Fruit fly (Drosophila melanogaster) whole organism, embryonic: Measurements from ENCODE around the gene Klp67A.
A peak's percentile ranks its signal among the peaks of the same experiment; 100 is the strongest.

Experiments
- Aef1 ChIP-seq: fragments of 200-800 bp; sonication (Bioruptor generic); IDR thresholded peaks from 3 replicates; pipeline ENCODE4 v1.3.6; 2022; ENCODE audit warnings: missing biosample characterization, missing genetic modification characterization
- BtbVII ChIP-seq: fragments of 200-800 bp; sonication (Bioruptor generic); optimal IDR thresholded peaks from 3 replicates; lab custom pipeline; 2017; ENCODE audit warnings: missing biosample characterization, mild to moderate bottlenecking, missing genetic modification characterization
- CG10209 ChIP-seq: fragments of 200-800 bp; sonication (Bioruptor generic); optimal IDR thresholded peaks from 3 replicates; lab custom pipeline; 2017; ENCODE audit warnings: missing biosample characterization, mild to moderate bottlenecking, missing genetic modification characterization, missing genetic modification reagents
- CG10979 ChIP-seq: fragments of 200-800 bp; sonication (Bioruptor generic); optimal IDR thresholded peaks from 2 replicates; lab custom pipeline; 2018; ENCODE audit warnings: missing biosample characterization, mild to moderate bottlenecking, missing genetic modification characterization, moderate library complexity
- CG11247 ChIP-seq: fragments of 200-800 bp; sonication (Bioruptor generic); IDR thresholded peaks from 2 replicates; pipeline ENCODE4 v1.3.6; 2022; ENCODE audit warnings: missing biosample characterization, missing genetic modification characterization
- CG13296 ChIP-seq: fragments of 200-800 bp; sonication (Bioruptor generic); optimal IDR thresholded peaks from 3 replicates; lab custom pipeline; 2018; ENCODE audit warnings: missing biosample characterization, mild to moderate bottlenecking, missing genetic modification characterization
- CG13624 ChIP-seq: fragments of 200-800 bp; sonication (Bioruptor generic); optimal IDR thresholded peaks from 2 replicates; lab custom pipeline; 2016; ENCODE audit warnings: missing biosample characterization, missing genetic modification characterization
- CG14710 ChIP-seq: fragments of 200-800 bp; sonication (Bioruptor generic); optimal IDR thresholded peaks from 3 replicates; lab custom pipeline; 2019; ENCODE audit warnings: missing biosample characterization, mild to moderate bottlenecking, missing genetic modification characterization, moderate library complexity
- CG15073 ChIP-seq: fragments of 200-800 bp; sonication (Bioruptor generic); optimal IDR thresholded peaks from 2 replicates; lab custom pipeline; 2016; ENCODE audit warnings: missing biosample characterization, missing genetic modification characterization
- CG17328 ChIP-seq: fragments of 200-800 bp; sonication (Bioruptor generic); IDR thresholded peaks from 2 replicates; pipeline ENCODE4 v1.3.6; 2022; ENCODE audit warnings: missing biosample characterization, missing genetic modification characterization
- CG17361 ChIP-seq: fragments of 200-800 bp; sonication (Bioruptor generic); IDR thresholded peaks from 3 replicates; pipeline ENCODE4 v1.3.6; 2022; ENCODE audit warnings: missing biosample characterization, missing genetic modification characterization
- CG17912 ChIP-seq: fragments of 200-800 bp; sonication (Bioruptor generic); optimal IDR thresholded peaks from 2 replicates; lab custom pipeline; 2018; ENCODE audit warnings: missing biosample characterization, mild to moderate bottlenecking, missing genetic modification characterization
- CG1792 ChIP-seq: fragments of 200-800 bp; sonication (Bioruptor generic); optimal IDR thresholded peaks from 2 replicates; lab custom pipeline; 2016; ENCODE audit warnings: missing biosample characterization, missing genetic modification characterization
- CG18262 ChIP-seq: fragments of 200-800 bp; optimal IDR thresholded peaks from 3 replicates; lab custom pipeline; 2019; ENCODE audit warnings: missing biosample characterization, mild to moderate bottlenecking, missing genetic modification characterization, moderate library complexity
- CG18599 ChIP-seq: fragments of 200-800 bp; sonication (Bioruptor generic); optimal IDR thresholded peaks from 3 replicates; lab custom pipeline; 2017; ENCODE audit warnings: missing biosample characterization, missing genetic modification characterization, mild to moderate bottlenecking, moderate library complexity, missing genetic modification reagents
- CG2116 ChIP-seq: fragments of 200-800 bp; sonication (Bioruptor generic); optimal IDR thresholded peaks from 3 replicates; lab custom pipeline; 2018; ENCODE audit warnings: missing biosample characterization, mild to moderate bottlenecking, missing genetic modification characterization
- CG31388 ChIP-seq: fragments of 200-800 bp; sonication (Bioruptor generic); optimal IDR thresholded peaks from 2 replicates; lab custom pipeline; 2016; ENCODE audit warnings: missing biosample characterization, missing genetic modification characterization
- CG31441 ChIP-seq: fragments of 200-800 bp; sonication (Bioruptor generic); IDR thresholded peaks from 2 replicates; pipeline ENCODE4 v1.3.6; 2022; ENCODE audit warnings: missing biosample characterization, missing genetic modification characterization
- CG3407 ChIP-seq: fragments of 200-800 bp; sonication (Bioruptor generic); optimal IDR thresholded peaks from 2 replicates; lab custom pipeline; 2018; ENCODE audit warnings: missing biosample characterization, mild to moderate bottlenecking, missing genetic modification characterization
- CG34422 ChIP-seq: fragments of 200-800 bp; sonication (Bioruptor generic); IDR thresholded peaks from 3 replicates; pipeline ENCODE4 v1.3.6; 2022; ENCODE audit warnings: missing biosample characterization, missing genetic modification characterization
- CG3847 ChIP-seq: fragments of 200-800 bp; sonication (Bioruptor generic); IDR thresholded peaks from 2 replicates; pipeline ENCODE4 v1.3.6; 2022; ENCODE audit warnings: missing biosample characterization, missing genetic modification characterization
- CG4328 ChIP-seq: fragments of 200-800 bp; sonication (Bioruptor generic); optimal IDR thresholded peaks from 3 replicates; lab custom pipeline; 2017; ENCODE audit warnings: missing biosample characterization, missing genetic modification reagents, missing genetic modification characterization
- CG4854 ChIP-seq: fragments of 200-800 bp; sonication (Bioruptor generic); optimal IDR thresholded peaks from 2 replicates; lab custom pipeline; 2016; ENCODE audit warnings: missing biosample characterization, missing genetic modification characterization, inconsistent platforms
- CG7372 ChIP-seq: fragments of 200-800 bp; sonication (Bioruptor generic); IDR thresholded peaks from 2 replicates; pipeline ENCODE4 v1.3.6; 2022; ENCODE audit warnings: missing biosample characterization, missing genetic modification characterization
- CG8944 ChIP-seq: fragments of 200-800 bp; sonication (Bioruptor generic); optimal IDR thresholded peaks from 3 replicates; lab custom pipeline; 2016; ENCODE audit warnings: missing biosample characterization, missing genetic modification characterization
- CG9437 ChIP-seq: fragments of 200-800 bp; sonication (Bioruptor generic); optimal IDR thresholded peaks from 2 replicates; lab custom pipeline; 2018; ENCODE audit warnings: missing biosample characterization, mild to moderate bottlenecking, missing genetic modification characterization
- CG9797 ChIP-seq: fragments of 200-800 bp; sonication (Bioruptor generic); optimal IDR thresholded peaks from 3 replicates; lab custom pipeline; 2018; ENCODE audit warnings: missing biosample characterization, mild to moderate bottlenecking, missing genetic modification characterization
- Chrac-16 ChIP-seq: fragments of 200-800 bp; sonication (Bioruptor generic); optimal IDR thresholded peaks from 3 replicates; lab custom pipeline; 2016; ENCODE audit warnings: missing biosample characterization, missing genetic modification characterization
- Drgx ChIP-seq: fragments of 200-800 bp; sonication (Bioruptor generic); IDR thresholded peaks from 2 replicates; pipeline ENCODE4 v1.3.6; 2022; ENCODE audit warnings: missing biosample characterization, missing genetic modification characterization
- E2f2 ChIP-seq: fragments of 200-800 bp; sonication (Bioruptor generic); IDR thresholded peaks from 2 replicates; pipeline ENCODE4 v1.3.6; 2022; ENCODE audit warnings: missing biosample characterization, missing genetic modification characterization
- Fer1 ChIP-seq: fragments of 200-800 bp; sonication (Bioruptor generic); optimal IDR thresholded peaks from 2 replicates; lab custom pipeline; 2017; ENCODE audit warnings: missing biosample characterization, mild to moderate bottlenecking, missing genetic modification characterization
- Fer2 ChIP-seq: fragments of 200-800 bp; sonication (Bioruptor generic); optimal IDR thresholded peaks from 2 replicates; lab custom pipeline; 2018; ENCODE audit warnings: missing biosample characterization, mild to moderate bottlenecking, missing genetic modification characterization, moderate library complexity
- H2.0 ChIP-seq: fragments of 200-800 bp; sonication (Bioruptor generic); IDR thresholded peaks from 2 replicates; pipeline ENCODE4 v1.3.6; 2022; ENCODE audit warnings: missing biosample characterization, missing genetic modification characterization
- HmgZ ChIP-seq: fragments of 200-800 bp; sonication (Bioruptor generic); optimal IDR thresholded peaks from 2 replicates; lab custom pipeline; 2018; ENCODE audit warnings: missing biosample characterization, mild to moderate bottlenecking, missing genetic modification characterization
- Med ChIP-seq: fragments of 200-800 bp; sonication (Bioruptor generic); peaks from one replicate; lab custom pipeline; 2016; ENCODE audit warnings: missing biosample characterization, missing genetic modification characterization, mild to moderate bottlenecking, inconsistent platforms, moderate library complexity
- NC2α ChIP-seq: fragments of 200-800 bp; sonication (Bioruptor generic); optimal IDR thresholded peaks from 2 replicates; lab custom pipeline; 2016; ENCODE audit warnings: missing biosample characterization, missing genetic modification characterization
- Rfx ChIP-seq: fragments of 200-800 bp; sonication (Bioruptor generic); IDR thresholded peaks from 2 replicates; pipeline ENCODE4 v1.3.6; 2022; ENCODE audit warnings: missing biosample characterization, missing genetic modification characterization
- Spps ChIP-seq: fragments of 200-800 bp; sonication (Bioruptor generic); optimal IDR thresholded peaks from 2 replicates; lab custom pipeline; 2018; ENCODE audit warnings: missing biosample characterization, mild to moderate bottlenecking, missing genetic modification characterization
- Sry-δ ChIP-seq: fragments of 200-800 bp; sonication (Bioruptor generic); optimal IDR thresholded peaks from 2 replicates; lab custom pipeline; 2016; ENCODE audit warnings: missing biosample characterization, missing genetic modification characterization
- ab ChIP-seq: fragments of 200-800 bp; sonication (Bioruptor generic); optimal IDR thresholded peaks from 2 replicates; lab custom pipeline; 2016; ENCODE audit warnings: missing biosample characterization, missing genetic modification characterization
- ase ChIP-seq: fragments of 200-800 bp; sonication (Bioruptor generic); IDR thresholded peaks from 3 replicates; pipeline ENCODE4 v1.3.6; 2022; ENCODE audit warnings: missing biosample characterization, missing genetic modification characterization
- bigmax ChIP-seq: fragments of 200-800 bp; sonication (Bioruptor generic); optimal IDR thresholded peaks from 2 replicates; lab custom pipeline; 2018; ENCODE audit warnings: missing biosample characterization, mild to moderate bottlenecking, missing genetic modification characterization
- cas ChIP-seq: fragments of 200-800 bp; sonication (Bioruptor generic); IDR thresholded peaks from 2 replicates; pipeline ENCODE4 v1.3.6; 2022; ENCODE audit warnings: missing biosample characterization, missing genetic modification characterization
- dpn ChIP-seq, 2 experiments: fragments of 200-800 bp; sonication (Bioruptor generic); optimal IDR thresholded peaks; 3 replicates each; lab custom pipeline; 2016; ENCODE audit warnings: missing biosample characterization in 2 of 2, missing genetic modification characterization in 2 of 2
- dysf ChIP-seq: fragments of 200-800 bp; sonication (Bioruptor generic); IDR thresholded peaks from 3 replicates; pipeline ENCODE4 v1.3.6; 2022; ENCODE audit warnings: missing biosample characterization, missing genetic modification characterization
- gce ChIP-seq: fragments of 200-800 bp; sonication (Bioruptor generic); IDR thresholded peaks from 3 replicates; pipeline ENCODE4 v1.3.6; 2022; ENCODE audit warnings: missing biosample characterization, missing genetic modification characterization
- ranshi ChIP-seq: fragments of 200-800 bp; sonication (Bioruptor generic); IDR thresholded peaks from 2 replicates; pipeline ENCODE4 v1.3.6; 2022; ENCODE audit warnings: missing biosample characterization, missing genetic modification characterization
- stwl ChIP-seq: fragments of 200-800 bp; sonication (Bioruptor generic); optimal IDR thresholded peaks from 3 replicates; lab custom pipeline; 2018; ENCODE audit warnings: missing biosample characterization, mild to moderate bottlenecking, missing genetic modification characterization, moderate library complexity
- sug ChIP-seq: fragments of 200-800 bp; optimal IDR thresholded peaks from 2 replicates; lab custom pipeline; 2019; ENCODE audit warnings: missing biosample characterization, mild to moderate bottlenecking, missing genetic modification characterization, moderate library complexity
- unc-4 ChIP-seq: fragments of 200-800 bp; sonication (Bioruptor generic); IDR thresholded peaks from 2 replicates; pipeline ENCODE4 v1.3.6; 2022; ENCODE audit warnings: missing biosample characterization, missing genetic modification characterization; ENCODE audit not compliant: partially characterized antibody
- vvl ChIP-seq: fragments of 200-800 bp; sonication (Bioruptor generic); IDR thresholded peaks from 2 replicates; pipeline ENCODE4 v1.3.6; 2022; ENCODE audit warnings: missing biosample characterization, missing genetic modification characterization

Gene Klp67A

DNA sequence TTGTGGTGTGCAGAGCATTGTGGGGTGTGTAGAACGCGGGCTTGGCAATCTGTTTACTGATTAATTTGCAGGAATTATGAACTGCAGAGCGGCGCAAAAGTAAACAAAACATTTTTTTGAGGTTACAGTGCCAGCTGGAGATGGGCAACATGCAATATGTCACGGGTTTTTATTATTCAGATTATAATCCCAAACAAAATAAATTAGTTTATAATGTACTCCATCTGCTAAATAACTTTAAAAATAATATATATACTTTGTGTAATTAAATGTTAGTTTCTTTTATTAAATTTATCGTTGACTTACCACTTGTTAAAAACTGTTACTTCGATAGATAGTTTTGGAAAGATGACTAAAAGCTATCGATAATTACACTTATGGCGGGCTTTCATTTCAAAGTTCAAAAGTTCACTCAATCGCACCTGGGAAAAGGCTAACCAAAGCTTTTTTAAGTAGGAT lies 4.1 kb upstream of the Klp67A start, which contains the start of gene Fdx1 (continued):
- TF ChIP-seq CG17361 (GFP tag; lab: Robert Waterston, UW) (0 out of 3 replicates have a peak, but pooled peaks have one; percentile 48), CG18599 (GFP tag; lab: Kevin White, UChicago) (peak; percentile 47), CG4854 (GFP tag; lab: Kevin White, UChicago) (no peak), Rfx (GFP tag; lab: Robert Waterston, UW) (peak; percentile 67), CG10979 (tag; lab: Kevin White, UChicago) (peak; percentile 23), HmgZ (tag; lab: Kevin White, UChicago) (peak; percentile 49), vvl (peak; percentile 20; the same call in 1 of the 2 replicates), Fer1 (GFP tag; lab: Kevin White, UChicago) (peak; percentile 38), ase (GFP tag; lab: Robert Waterston, UW) (0 out of 3 replicates have a peak, but pooled peaks have one; percentile 24), CG8944 (no peak), stwl (tag; lab: Kevin White, UChicago) (no peak), CG31388 (GFP tag; lab: Kevin White, UChicago) (no peak), CG17912 (GFP tag; lab: Kevin White, UChicago) (no peak), dpn (GFP tag; optimal IDR thresholded peaks at IDR 0.05; lab: Kevin White, UChicago) (peak in 1 of 2 experiments; percentile 59), Aef1 (GFP tag; lab: Robert Waterston, UW) (peak; percentile 68), CG15073 (no peak), sug (tag; lab: Kevin White, UChicago) (peak; percentile 61), NC2α (no peak), Fer2 (tag; lab: Kevin White, UChicago) (no peak), CG14710 (tag; lab: Kevin White, UChicago) (peak; percentile 49), unc-4 (GFP tag; lab: Robert Waterston, UW) (peak; percentile 70), CG3407 (GFP tag; lab: Kevin White, UChicago) (no peak), cas (GFP tag; lab: Robert Waterston, UW) (no peak), E2f2 (peak; percentile 90), CG13296 (GFP tag; lab: Kevin White, UChicago) (peak; percentile 48), CG9437 (GFP tag; lab: Kevin White, UChicago) (peak; percentile 10), CG7372 (GFP tag; lab: Robert Waterston, UW) (peak; percentile 30; the same call in 1 of the 2 replicates), CG17328 (GFP tag; lab: Robert Waterston, UW) (peak; percentile 68), Drgx (no peak), Spps (tag; lab: Kevin White, UChicago) (peak; percentile 5), CG1792 (GFP tag; lab: Kevin White, UChicago) (no peak), CG34422 (GFP tag; lab: Robert Waterston, UW) (peak; percentile 58; the same call in 1 of the 3 replicates), Sry-δ (GFP tag; lab: Kevin White, UChicago) (peak; percentile 70), bigmax (peak; percentile 97), ab (GFP tag; lab: Kevin White, UChicago) (no peak), CG11247 (GFP tag; lab: Robert Waterston, UW) (0 out of 2 replicates have a peak, but pooled peaks have one; percentile 27), Med (GFP tag; lab: Kevin White, UChicago) (peak; percentile 66), CG4328 (GFP tag; lab: Kevin White, UChicago) (no peak), CG31441 (peak; percentile 52), CG3847 (GFP tag; lab: Robert Waterston, UW) (peak; percentile 36), dysf (GFP tag; lab: Robert Waterston, UW) (peak; percentile 40; the same call in 1 of the 3 replicates), BtbVII (peak; percentile 26), Chrac-16 (GFP tag; lab: Kevin White, UChicago) (peak; percentile 23), CG10209 (GFP tag; lab: Kevin White, UChicago) (no peak), CG2116 (GFP tag; lab: Kevin White, UChicago) (peak; percentile 91), CG18262 (tag; lab: Kevin White, UChicago) (peak; percentile 43), H2.0 (GFP tag; lab: Robert Waterston, UW) (peak; percentile 47; the same call in 1 of the 2 replicates), CG13624 (peak; percentile 8), ranshi (GFP tag; lab: Robert Waterston, UW) (peak; percentile 37; the same call in 1 of the 2 replicates), CG9797 (GFP tag; lab: Kevin White, UChicago) (no peak), gce (GFP tag; lab: Robert Waterston, UW) (0 out of 3 replicates have a peak, but pooled peaks have one; percentile 51)
